Fruit fly (Drosophila melanogaster) whole organism, embryonic: ENCODE results near the gene PolE2.

Source experiments
- Atf3 ChIP-seq: fragments of 200-800 bp; sonication (Bioruptor generic); optimal IDR thresholded peaks from 3 replicates; lab custom pipeline; 2016; ENCODE audit warnings: missing biosample characterization, missing genetic modification characterization
- CG10274 ChIP-seq: fragments of 200-800 bp; sonication (Bioruptor generic); optimal IDR thresholded peaks from 3 replicates; lab custom pipeline; 2017; ENCODE audit warnings: missing biosample characterization, mild to moderate bottlenecking, missing genetic modification characterization
- CG11504 ChIP-seq: fragments of 200-800 bp; sonication (Bioruptor generic); optimal IDR thresholded peaks from 3 replicates; lab custom pipeline; 2019; ENCODE audit warnings: missing biosample characterization, mild to moderate bottlenecking, missing genetic modification characterization, moderate library complexity
- CG15696 ChIP-seq: fragments of 200-800 bp; sonication (Bioruptor generic); optimal IDR thresholded peaks from 2 replicates; lab custom pipeline; 2019; ENCODE audit warnings: missing biosample characterization, mild to moderate bottlenecking, missing genetic modification characterization, moderate library complexity
- CG1602 ChIP-seq: fragments of 200-800 bp; sonication (Bioruptor generic); optimal IDR thresholded peaks from 3 replicates; lab custom pipeline; 2016; ENCODE audit warnings: missing biosample characterization, missing genetic modification characterization
- CG1603 ChIP-seq: fragments of 200-800 bp; sonication (Bioruptor generic); optimal IDR thresholded peaks from 2 replicates; lab custom pipeline; 2019; ENCODE audit warnings: missing biosample characterization, mild to moderate bottlenecking, missing genetic modification characterization, moderate library complexity
- CG18262 ChIP-seq: fragments of 200-800 bp; optimal IDR thresholded peaks from 3 replicates; lab custom pipeline; 2019; ENCODE audit warnings: missing biosample characterization, mild to moderate bottlenecking, missing genetic modification characterization, moderate library complexity
- CG2202 ChIP-seq: fragments of 200-800 bp; sonication (Bioruptor generic); optimal IDR thresholded peaks from 2 replicates; lab custom pipeline; 2018; ENCODE audit warnings: missing biosample characterization, mild to moderate bottlenecking, missing genetic modification characterization
- CG33557 ChIP-seq: fragments of 200-800 bp; sonication (Bioruptor generic); optimal IDR thresholded peaks from 2 replicates; lab custom pipeline; 2019; ENCODE audit warnings: missing biosample characterization, mild to moderate bottlenecking, missing genetic modification characterization, moderate library complexity
- CG3838 ChIP-seq: fragments of 200-800 bp; sonication (Bioruptor generic); optimal IDR thresholded peaks from 3 replicates; lab custom pipeline; 2016; ENCODE audit warnings: missing biosample characterization, missing genetic modification characterization
- CG3847 ChIP-seq: fragments of 200-800 bp; sonication (Bioruptor generic); IDR thresholded peaks from 2 replicates; pipeline ENCODE4 v1.3.6; 2022; ENCODE audit warnings: missing biosample characterization, missing genetic modification characterization
- CG43689 ChIP-seq: fragments of 200-800 bp; sonication (Bioruptor generic); IDR thresholded peaks from 2 replicates; pipeline ENCODE4 v1.3.6; 2022; ENCODE audit warnings: missing biosample characterization, missing genetic modification characterization
- CG4820 ChIP-seq: fragments of 200-800 bp; sonication (Bioruptor generic); optimal IDR thresholded peaks from 3 replicates; lab custom pipeline; 2016; ENCODE audit warnings: missing biosample characterization, missing genetic modification characterization
- CG6175 ChIP-seq: fragments of 200-800 bp; sonication (Bioruptor generic); IDR thresholded peaks from 3 replicates; pipeline ENCODE4 v1.3.6; 2022; ENCODE audit warnings: missing biosample characterization, missing genetic modification characterization
- CG6689 ChIP-seq: fragments of 200-800 bp; sonication (Bioruptor generic); IDR thresholded peaks from 2 replicates; pipeline ENCODE4 v1.3.6; 2022; ENCODE audit warnings: missing biosample characterization, missing genetic modification characterization
- CG7556 ChIP-seq: fragments of 200-800 bp; sonication (Bioruptor generic); optimal IDR thresholded peaks from 2 replicates; lab custom pipeline; 2017; ENCODE audit warnings: missing biosample characterization, mild to moderate bottlenecking, missing genetic modification characterization
- CG7786 ChIP-seq: fragments of 200-800 bp; sonication (Bioruptor generic); optimal IDR thresholded peaks from 2 replicates; lab custom pipeline; 2016; ENCODE audit warnings: missing biosample characterization, missing genetic modification characterization
- CG7839 ChIP-seq: fragments of 200-800 bp; sonication (Bioruptor generic); optimal IDR thresholded peaks from 3 replicates; lab custom pipeline; 2018; ENCODE audit warnings: missing biosample characterization, mild to moderate bottlenecking, missing genetic modification characterization, moderate library complexity
- CG7963 ChIP-seq: fragments of 200-800 bp; sonication (Bioruptor generic); IDR thresholded peaks from 3 replicates; pipeline ENCODE4 v1.3.6; 2022; ENCODE audit warnings: missing biosample characterization, missing genetic modification characterization; ENCODE audit not compliant: partially characterized antibody
- CG8281 ChIP-seq: fragments of 200-800 bp; sonication (Bioruptor generic); optimal IDR thresholded peaks from 2 replicates; lab custom pipeline; 2018; ENCODE audit warnings: missing biosample characterization, mild to moderate bottlenecking, missing genetic modification characterization, moderate library complexity
- CG8359 ChIP-seq: fragments of 200-800 bp; sonication (Bioruptor generic); optimal IDR thresholded peaks from 2 replicates; lab custom pipeline; 2017; ENCODE audit warnings: missing biosample characterization, mild to moderate bottlenecking, missing genetic modification characterization, borderline replicate concordance
- CG8944 ChIP-seq: fragments of 200-800 bp; sonication (Bioruptor generic); optimal IDR thresholded peaks from 3 replicates; lab custom pipeline; 2016; ENCODE audit warnings: missing biosample characterization, missing genetic modification characterization
- CTCF ChIP-seq: fragments of 200-800 bp; sonication (Bioruptor generic); optimal IDR thresholded peaks from 2 replicates; lab custom pipeline; 2017; ENCODE audit warnings: missing biosample characterization, mild to moderate bottlenecking, missing genetic modification characterization, moderate library complexity
- Dad ChIP-seq: fragments of 200-800 bp; sonication (Bioruptor generic); optimal IDR thresholded peaks from 3 replicates; lab custom pipeline; 2016; ENCODE audit warnings: missing biosample characterization, missing genetic modification characterization
- Deaf1 ChIP-seq: fragments of 200-800 bp; optimal IDR thresholded peaks from 3 replicates; lab custom pipeline; 2019; ENCODE audit warnings: missing biosample characterization, mild to moderate bottlenecking, missing genetic modification characterization, moderate library complexity
- E2f1 ChIP-seq: fragments of 200-800 bp; sonication (Bioruptor generic); IDR thresholded peaks from 2 replicates; pipeline ENCODE4 v1.3.6; 2022; ENCODE audit warnings: missing biosample characterization, missing genetic modification characterization
- Hr51 ChIP-seq, 2 experiments: fragments of 200-800 bp; sonication (Bioruptor generic); optimal IDR thresholded peaks; 2 replicates in 1 of 2; 3 replicates in 1 of 2; lab custom pipeline; 2016 to 2018; ENCODE audit warnings: missing biosample characterization in 2 of 2, missing genetic modification characterization in 2 of 2, mild to moderate bottlenecking in 1 of 2, moderate library complexity in 1 of 2
- Hsf ChIP-seq: fragments of 200-800 bp; sonication (Bioruptor generic); optimal IDR thresholded peaks from 3 replicates; lab custom pipeline; 2016; ENCODE audit warnings: missing biosample characterization, missing genetic modification characterization
- Mad ChIP-seq: fragments of 200-800 bp; sonication (Bioruptor generic); optimal IDR thresholded peaks from 2 replicates; lab custom pipeline; 2016; ENCODE audit warnings: missing biosample characterization, missing genetic modification characterization
- Med ChIP-seq: fragments of 200-800 bp; sonication (Bioruptor generic); peaks from one replicate; lab custom pipeline; 2016; ENCODE audit warnings: missing biosample characterization, missing genetic modification characterization, mild to moderate bottlenecking, inconsistent platforms, moderate library complexity
- Mes4 ChIP-seq: fragments of 200-800 bp; sonication (Bioruptor generic); optimal IDR thresholded peaks from 2 replicates; lab custom pipeline; 2016; ENCODE audit warnings: missing biosample characterization, missing genetic modification characterization
- NK7.1 ChIP-seq: fragments of 200-800 bp; sonication (Bioruptor generic); optimal IDR thresholded peaks from 3 replicates; lab custom pipeline; 2016; ENCODE audit warnings: missing biosample characterization, missing genetic modification characterization
- Scr ChIP-seq: fragments of 200-800 bp; sonication (Bioruptor generic); IDR thresholded peaks from 2 replicates; pipeline ENCODE4 v1.3.6; 2022; ENCODE audit warnings: missing biosample characterization, missing genetic modification characterization; ENCODE audit not compliant: partially characterized antibody
- Sox100B ChIP-seq: fragments of 200-800 bp; sonication (Bioruptor generic); optimal IDR thresholded peaks from 3 replicates; lab custom pipeline; 2018; ENCODE audit warnings: missing biosample characterization, mild to moderate bottlenecking, missing genetic modification characterization
- ara ChIP-seq: fragments of 200-800 bp; sonication (Bioruptor generic); IDR thresholded peaks from 2 replicates; pipeline ENCODE4 v1.3.6; 2022; ENCODE audit warnings: missing biosample characterization, missing genetic modification characterization
- bab2 ChIP-seq: fragments of 200-800 bp; sonication (Bioruptor generic); optimal IDR thresholded peaks from 2 replicates; lab custom pipeline; 2016; ENCODE audit warnings: missing biosample characterization, missing genetic modification characterization
- bsh ChIP-seq, 2 experiments: fragments of 200-800 bp; sonication (Bioruptor generic); optimal IDR thresholded peaks; 2 replicates each; lab custom pipeline; 2017 to 2018; ENCODE audit warnings: mild to moderate bottlenecking in 2 of 2, missing biosample characterization in 2 of 2, missing genetic modification characterization in 2 of 2, moderate library complexity in 1 of 2
- chif ChIP-seq, 2 experiments: fragments of 200-800 bp; sonication (Bioruptor generic); optimal IDR thresholded peaks; 3 replicates each; lab custom pipeline; 2016; ENCODE audit warnings: missing biosample characterization in 2 of 2, missing genetic modification characterization in 2 of 2
- ewg ChIP-seq: fragments of 200-800 bp; sonication (Bioruptor generic); optimal IDR thresholded peaks from 3 replicates; lab custom pipeline; 2017; ENCODE audit warnings: mild to moderate bottlenecking, missing biosample characterization, missing genetic modification reagents, missing genetic modification characterization
- fd3F ChIP-seq: fragments of 200-800 bp; sonication (Bioruptor generic); optimal IDR thresholded peaks from 2 replicates; lab custom pipeline; 2018; ENCODE audit warnings: missing biosample characterization, mild to moderate bottlenecking, missing genetic modification characterization, moderate library complexity
- grau ChIP-seq: fragments of 200-800 bp; optimal IDR thresholded peaks from 3 replicates; lab custom pipeline; 2019; ENCODE audit warnings: missing biosample characterization, mild to moderate bottlenecking, missing genetic modification characterization, moderate library complexity
- gt ChIP-seq: fragments of 200-800 bp; sonication (Bioruptor generic); IDR thresholded peaks from 2 replicates; pipeline ENCODE4 v1.3.6; 2022; ENCODE audit warnings: missing biosample characterization, missing genetic modification characterization
- lov ChIP-seq, 2 experiments: fragments of 200-800 bp in 1 of 2; fragments of >200 bp in 1 of 2; sonication (Bioruptor generic) in 1 of 2; IDR thresholded peaks in 1 of 2; optimal IDR thresholded peaks in 1 of 2; 2 replicates in 1 of 2; 3 replicates in 1 of 2; pipeline versions ENCODE4 v1.3.6 to Lab custom; 2017 to 2022; ENCODE audit warnings: missing biosample characterization in 1 of 2, missing genetic modification characterization in 1 of 2
- org-1 ChIP-seq: fragments of 200-800 bp; sonication (Bioruptor generic); optimal IDR thresholded peaks from 2 replicates; lab custom pipeline; 2017; ENCODE audit warnings: missing biosample characterization, missing genetic modification characterization
- pita ChIP-seq: fragments of 200-800 bp; sonication (Bioruptor generic); optimal IDR thresholded peaks from 2 replicates; lab custom pipeline; 2017; ENCODE audit warnings: missing biosample characterization, mild to moderate bottlenecking, missing genetic modification characterization
- row ChIP-seq: fragments of 200-800 bp; sonication (Bioruptor generic); IDR thresholded peaks from 3 replicates; pipeline ENCODE4 v1.3.6; 2022; ENCODE audit warnings: missing biosample characterization, missing genetic modification characterization
- sd ChIP-seq: fragments of 200-800 bp; sonication (Bioruptor generic); optimal IDR thresholded peaks from 3 replicates; lab custom pipeline; 2018; ENCODE audit warnings: missing biosample characterization, mild to moderate bottlenecking, missing genetic modification characterization, moderate library complexity
- sens ChIP-seq: fragments of 200-800 bp; sonication (Bioruptor generic); peaks from one replicate; lab custom pipeline; 2016; ENCODE audit warnings: missing biosample characterization, missing genetic modification characterization
- stc ChIP-seq: fragments of 200-800 bp; sonication (Bioruptor generic); IDR thresholded peaks from 2 replicates; pipeline ENCODE4 v1.3.6; 2022; ENCODE audit warnings: missing biosample characterization, missing genetic modification characterization
- stwl ChIP-seq: fragments of 200-800 bp; sonication (Bioruptor generic); optimal IDR thresholded peaks from 3 replicates; lab custom pipeline; 2018; ENCODE audit warnings: missing biosample characterization, mild to moderate bottlenecking, missing genetic modification characterization, moderate library complexity
- tgo ChIP-seq: fragments of 200-800 bp; sonication (Bioruptor generic); IDR thresholded peaks from 3 replicates; pipeline ENCODE4 v1.3.6; 2022; ENCODE audit warnings: missing biosample characterization, missing genetic modification characterization

Gene PolE2

dm6 chr3L:5856919-5857318 lies 40.3 kb downstream of the PolE2 start (continued):
- TF ChIP-seq Deaf1 (tag; lab: Kevin White, UChicago), result no peak
- TF ChIP-seq CTCF, result no peak
- peak; percentile 47 for TF ChIP-seq Atf3 (GFP tag; lab: Kevin White, UChicago)
- peak; percentile 58; the same call in 2 of the 3 replicates for TF ChIP-seq row (GFP tag; lab: Robert Waterston, UW)
- TF ChIP-seq CG2202, result peak; percentile 40
- TF ChIP-seq tgo, result no peak
- TF ChIP-seq CG6175 (GFP tag; lab: Robert Waterston, UW), result no peak
- TF ChIP-seq CG1602, result peak; percentile 43
- TF ChIP-seq pita (GFP tag; lab: Kevin White, UChicago), result no peak
- no peak for TF ChIP-seq CG10274
- TF ChIP-seq CG8944, result no peak
- no peak for TF ChIP-seq CG3838 (GFP tag; lab: Kevin White, UChicago)
- peak in 1 of 2 experiments; percentile 17 for TF ChIP-seq Hr51 (GFP tag; optimal IDR thresholded peaks at IDR 0.05; lab: Kevin White, UChicago)
- peak; percentile 79 for TF ChIP-seq CG18262 (tag; lab: Kevin White, UChicago)
- no peak for TF ChIP-seq ewg
- TF ChIP-seq fd3F, result no peak
- TF ChIP-seq CG8281 (tag; lab: Kevin White, UChicago), result no peak
- TF ChIP-seq Mad (GFP tag; lab: Kevin White, UChicago), result peak; percentile 5
- TF ChIP-seq sens (GFP tag; lab: Kevin White, UChicago), result peak; percentile 90
- TF ChIP-seq Med (GFP tag; lab: Kevin White, UChicago), result peak; percentile 55
- peak; percentile 73 for TF ChIP-seq CG33557 (GFP tag; lab: Kevin White, UChicago)
- peak; percentile 45 for TF ChIP-seq CG7839 (tag; lab: Kevin White, UChicago)
- TF ChIP-seq CG7556 (GFP tag; lab: Kevin White, UChicago), result peak; percentile 29
- peak; percentile 34 for TF ChIP-seq CG8359 (GFP tag; lab: Kevin White, UChicago)
- peak; percentile 11 for TF ChIP-seq Mes4
- TF ChIP-seq sd (tag; lab: Kevin White, UChicago), result no peak
- TF ChIP-seq chif (GFP tag; optimal IDR thresholded peaks at IDR 0.05; lab: Kevin White, UChicago), result peak; percentile 34 to 80
- peak; percentile 21 for TF ChIP-seq CG11504 (tag; lab: Kevin White, UChicago)
- no peak for TF ChIP-seq Sox100B
- peak; percentile 76 for TF ChIP-seq CG1603 (tag; lab: Kevin White, UChicago)
- peak; percentile 38 for TF ChIP-seq grau (tag; lab: Kevin White, UChicago)
- peak; percentile 58 for TF ChIP-seq CG4820 (GFP tag; lab: Kevin White, UChicago)
- no peak for TF ChIP-seq CG43689 (GFP tag; lab: Robert Waterston, UW)
- no peak for TF ChIP-seq Dad (GFP tag; lab: Kevin White, UChicago)
- TF ChIP-seq Hsf, result peak; percentile 47
- no peak for TF ChIP-seq E2f1 (GFP tag; lab: Robert Waterston, UW)
- TF ChIP-seq lov (optimal IDR thresholded peaks at IDR 0.05; lab: Kevin White, UChicago), result no peak
- TF ChIP-seq lov (GFP tag; IDR thresholded peaks at IDR 0.05; lab: Robert Waterston, UW), result no peak
- peak; percentile 44; the same call in 1 of the 2 replicates for TF ChIP-seq CG6689
- TF ChIP-seq stwl, result peak; percentile 26
- TF ChIP-seq Scr (GFP tag; lab: Robert Waterston, UW), result no peak
- peak; percentile 14 for TF ChIP-seq NK7.1 (GFP tag; lab: Kevin White, UChicago)
- TF ChIP-seq CG3847 (GFP tag; lab: Robert Waterston, UW), result no peak
- TF ChIP-seq CG7963 (GFP tag; lab: Robert Waterston, UW), result no peak
- TF ChIP-seq bsh (GFP tag; optimal IDR thresholded peaks at IDR 0.05; lab: Kevin White, UChicago), result peak in 1 of 2 experiments; percentile 29
- TF ChIP-seq stc (GFP tag; lab: Robert Waterston, UW), result no peak
- TF ChIP-seq bab2 (GFP tag; lab: Kevin White, UChicago), result no peak
- TF ChIP-seq CG7786 (GFP tag; lab: Kevin White, UChicago), result peak; percentile 16
- peak; percentile 22 for TF ChIP-seq org-1
- TF ChIP-seq ara (GFP tag; lab: Robert Waterston, UW), result peak; percentile 58; the same call in 1 of the 2 replicates
- peak; percentile 95 for TF ChIP-seq CG15696 (tag; lab: Kevin White, UChicago)
- peak; percentile 22; the same call in 1 of the 2 replicates for TF ChIP-seq gt (GFP tag; lab: Robert Waterston, UW)
